Worm (Caenorhabditis elegans) whole organism, early embryonic: ENCODE measurements around the gene M01E10.3.

Source experiments
- F13C5.2 ChIP-seq: sonication (generic microtip); optimal IDR thresholded peaks from 2 replicates; lab custom pipeline; 2017; ENCODE audit warnings: mild to moderate bottlenecking, missing genetic modification characterization, inconsistent platforms, missing compliant biosample characterization
- ama-1 ChIP-seq: fragments of 150-350 bp; optimal IDR thresholded peaks from 2 replicates; lab custom pipeline; 2014
- ceh-36 ChIP-seq: sonication (generic microtip); optimal IDR thresholded peaks from 2 replicates; lab custom pipeline; 2016; ENCODE audit warnings: missing genetic modification characterization, inconsistent platforms, missing compliant biosample characterization
- hmg-4 ChIP-seq: fragments of 200-800 bp; sonication (Bioruptor generic); optimal IDR thresholded peaks from 2 replicates; lab custom pipeline; 2018; ENCODE audit warnings: mild to moderate bottlenecking, missing genetic modification characterization, missing compliant biosample characterization
- pes-1 ChIP-seq: fragments of 200-800 bp; sonication (Bioruptor generic); IDR thresholded peaks from 2 replicates; pipeline ENCODE4 v1.3.6; 2022; ENCODE audit warnings: missing genetic modification reagents, missing genetic modification characterization, missing compliant biosample characterization
- tbx-11 ChIP-seq: fragments of 200-800 bp; sonication (Bioruptor generic); IDR thresholded peaks from 2 replicates; pipeline ENCODE4 v1.3.6; 2022; ENCODE audit warnings: missing genetic modification characterization, missing compliant biosample characterization

- no peak for TF ChIP-seq pes-1 (GFP tag; lab: Robert Waterston, UW)
- TF ChIP-seq ama-1, result no peak
- TF ChIP-seq hmg-4 (GFP tag; lab: Kevin White, UChicago), result no peak
- TF ChIP-seq F13C5.2 (tag; lab: Kevin White, UChicago), result no peak
- TF ChIP-seq ceh-36 (tag; lab: Kevin White, UChicago), result no peak
- no peak for TF ChIP-seq tbx-11
These were observed 26.5 kb downstream of the M01E10.3 start for ce11 chrIII:2027517-2027916.
